Worm (Caenorhabditis elegans) whole organism, young adult: Measurements from ENCODE around the gene F40A3.3.

ENCODE experiments used
- B0019.2 ChIP-seq: fragments of 200-800 bp; sonication (Bioruptor generic); conservative IDR thresholded peaks from 2 replicates; pipeline ENCODE4 v1.3.6; 2022; ENCODE audit warnings: missing genetic modification reagents, missing genetic modification characterization, missing compliant biosample characterization
- F23B12.7 ChIP-seq: sonication (generic microtip); optimal IDR thresholded peaks from 2 replicates; lab custom pipeline; 2017; ENCODE audit warnings: missing genetic modification characterization, mild to moderate bottlenecking, missing compliant biosample characterization, antibody characterized with exemption, moderate library complexity; ENCODE audit not compliant: insufficient read depth
- F37B4.10 ChIP-seq: fragments of 200-800 bp; sonication (Bioruptor generic); IDR thresholded peaks from 2 replicates; pipeline ENCODE4 v1.3.6; 2022; ENCODE audit warnings: missing genetic modification characterization, missing compliant biosample characterization
- F55B11.4 ChIP-seq: sonication (generic microtip); optimal IDR thresholded peaks from 2 replicates; lab custom pipeline; 2016; ENCODE audit warnings: missing compliant biosample characterization, missing genetic modification characterization, borderline replicate concordance; ENCODE audit not compliant: insufficient read depth
- F57C9.4 ChIP-seq: sonication (generic microtip); optimal IDR thresholded peaks from 2 replicates; lab custom pipeline; 2017; ENCODE audit warnings: mild to moderate bottlenecking, missing genetic modification characterization, missing compliant biosample characterization
- K12H6.12 ChIP-seq: fragments of 200-800 bp; sonication (Bioruptor generic); optimal IDR thresholded peaks from 2 replicates; lab custom pipeline; 2018; ENCODE audit warnings: mild to moderate bottlenecking, missing genetic modification characterization, missing compliant biosample characterization
- T26A5.8 ChIP-seq: sonication (generic microtip); optimal IDR thresholded peaks from 2 replicates; lab custom pipeline; 2016; ENCODE audit warnings: missing genetic modification characterization, missing compliant biosample characterization
- Y95B8A.8 ChIP-seq: fragments of 200-800 bp; sonication (Bioruptor generic); IDR thresholded peaks from 2 replicates; pipeline ENCODE4 v1.3.6; 2022; ENCODE audit warnings: missing genetic modification reagents, missing genetic modification characterization, missing compliant biosample characterization
- ZK185.1 ChIP-seq: sonication (generic microtip); optimal IDR thresholded peaks from 2 replicates; lab custom pipeline; 2016; ENCODE audit warnings: mild to moderate bottlenecking, missing genetic modification characterization, missing compliant biosample characterization; ENCODE audit not compliant: poor library complexity, severe bottlenecking
- ama-1 ChIP-seq, 3 experiments: fragments of 150-350 bp in 1 of 3; sonication (generic microtip) in 2 of 3; optimal IDR thresholded peaks; 2 replicates each; lab custom pipeline; 2014 to 2018; ENCODE audit warnings: missing biosample characterization in 2 of 3, missing genetic modification characterization in 2 of 3, missing genetic modification reagents in 2 of 3
- aptf-2 ChIP-seq: fragments of 200-800 bp; sonication (Bioruptor generic); conservative IDR thresholded peaks from 2 replicates; pipeline ENCODE4 v1.3.6; 2022; ENCODE audit warnings: missing genetic modification reagents, missing genetic modification characterization, missing compliant biosample characterization
- cebp-1 ChIP-seq, 2 experiments: fragments of 200-800 bp in 1 of 2; sonication (Bioruptor generic) in 1 of 2; sonication (generic microtip) in 1 of 2; IDR thresholded peaks in 1 of 2; optimal IDR thresholded peaks in 1 of 2; 2 replicates each; pipeline versions ENCODE4 v1.3.6 to Lab custom; 2017 to 2022; ENCODE audit warnings: missing compliant biosample characterization in 2 of 2, missing genetic modification characterization in 2 of 2, mild to moderate bottlenecking in 1 of 2, missing genetic modification reagents in 1 of 2, moderate library complexity in 1 of 2
- ceh-100 ChIP-seq: fragments of 200-800 bp; sonication (Bioruptor generic); IDR thresholded peaks from 2 replicates; pipeline ENCODE4 v1.3.6; 2022; ENCODE audit warnings: missing genetic modification reagents, missing genetic modification characterization, missing compliant biosample characterization
- chd-7 ChIP-seq: sonication (generic microtip); optimal IDR thresholded peaks from 2 replicates; lab custom pipeline; 2016; ENCODE audit warnings: mild to moderate bottlenecking, missing genetic modification characterization, moderate library complexity, missing compliant biosample characterization
- die-1 ChIP-seq: sonication (generic microtip); optimal IDR thresholded peaks from 2 replicates; lab custom pipeline; 2016; ENCODE audit warnings: missing genotype, mild to moderate bottlenecking, missing genetic modification characterization, missing compliant biosample characterization
- dox-1 ChIP-seq: fragments of 200-800 bp; sonication (Bioruptor generic); IDR thresholded peaks from 2 replicates; pipeline ENCODE4 v1.3.6; 2022; ENCODE audit warnings: missing genetic modification reagents, missing genetic modification characterization, missing compliant biosample characterization
- efl-1 ChIP-seq: fragments of 150-350 bp; optimal IDR thresholded peaks from 2 replicates; lab custom pipeline; 2014; ENCODE audit warnings: missing biosample characterization, missing genetic modification reagents, missing genetic modification characterization
- egl-44 ChIP-seq: fragments of 200-800 bp; sonication (Bioruptor generic); IDR thresholded peaks from 2 replicates; pipeline ENCODE4 v1.3.6; 2022; ENCODE audit warnings: missing genetic modification reagents, missing genetic modification characterization, missing compliant biosample characterization
- egrh-3 ChIP-seq: fragments of 200-800 bp; sonication (Bioruptor generic); IDR thresholded peaks from 2 replicates; pipeline ENCODE4 v1.3.6; 2022; ENCODE audit warnings: missing genetic modification reagents, missing genetic modification characterization, missing compliant biosample characterization
- ets-4 ChIP-seq: fragments of 200-800 bp; sonication (Bioruptor generic); optimal IDR thresholded peaks from 2 replicates; lab custom pipeline; 2018; ENCODE audit warnings: mild to moderate bottlenecking, missing genetic modification characterization, missing compliant biosample characterization
- hlh-26 ChIP-seq: fragments of 200-800 bp; sonication (Bioruptor generic); conservative IDR thresholded peaks from 2 replicates; pipeline ENCODE4 v1.3.6; 2022; ENCODE audit warnings: missing genetic modification reagents, missing genetic modification characterization, missing compliant biosample characterization
- lin-40 ChIP-seq: sonication (generic microtip); optimal IDR thresholded peaks from 2 replicates; lab custom pipeline; 2016; ENCODE audit warnings: missing genetic modification characterization, mild to moderate bottlenecking, missing compliant biosample characterization, missing genotype, missing genetic modification reagents
- lsl-1 ChIP-seq: fragments of 200-800 bp; sonication (Bioruptor generic); optimal IDR thresholded peaks from 2 replicates; lab custom pipeline; 2018; ENCODE audit warnings: mild to moderate bottlenecking, missing genetic modification characterization, moderate library complexity, missing compliant biosample characterization
- nfya-2 ChIP-seq: fragments of 200-800 bp; sonication (Bioruptor generic); IDR thresholded peaks from 2 replicates; pipeline ENCODE4 v1.3.6; 2022; ENCODE audit warnings: missing genetic modification reagents, missing genetic modification characterization, missing compliant biosample characterization
- nhr-80 ChIP-seq: sonication (generic microtip); optimal IDR thresholded peaks from 2 replicates; lab custom pipeline; 2016; ENCODE audit warnings: missing genetic modification characterization, missing compliant biosample characterization
- nhr-90 ChIP-seq: sonication (generic microtip); optimal IDR thresholded peaks from 2 replicates; lab custom pipeline; 2016; ENCODE audit warnings: missing genotype, mild to moderate bottlenecking, missing genetic modification characterization, missing compliant biosample characterization
- rec-8 ChIP-seq, 2 experiments: sonication (generic microtip); optimal IDR thresholded peaks; 2 replicates each; lab custom pipeline; 2016; ENCODE audit warnings: mild to moderate bottlenecking in 2 of 2, missing genetic modification characterization in 2 of 2, missing genetic modification reagents in 2 of 2, missing genotype in 2 of 2, missing biosample characterization in 1 of 2, missing compliant biosample characterization in 1 of 2, moderate library complexity in 1 of 2
- sdz-38 ChIP-seq: sonication (generic microtip); optimal IDR thresholded peaks from 2 replicates; lab custom pipeline; 2016; ENCODE audit warnings: missing genotype, missing genetic modification characterization, missing compliant biosample characterization
- snpc-1.1 ChIP-seq: sonication (generic microtip); optimal IDR thresholded peaks from 2 replicates; lab custom pipeline; 2017; ENCODE audit warnings: missing genetic modification characterization, mild to moderate bottlenecking, missing compliant biosample characterization, antibody characterized with exemption, moderate library complexity, missing genotype, missing genetic modification reagents; ENCODE audit not compliant: insufficient read depth
- snpc-1.3 ChIP-seq: sonication (generic microtip); optimal IDR thresholded peaks from 2 replicates; lab custom pipeline; 2017; ENCODE audit warnings: missing genetic modification characterization, mild to moderate bottlenecking, missing compliant biosample characterization, antibody characterized with exemption, moderate library complexity, missing genotype, missing genetic modification reagents; ENCODE audit not compliant: insufficient read depth
- snpc-4 ChIP-seq, 5 experiments: fragments of 150-350 bp in 1 of 5; sonication (generic microtip) in 4 of 5; optimal IDR thresholded peaks; 2 replicates each; lab custom pipeline; 2014 to 2018; ENCODE audit warnings: missing genetic modification characterization in 5 of 5, missing biosample characterization in 3 of 5, antibody characterized with exemption in 2 of 5, mild to moderate bottlenecking in 2 of 5, missing compliant biosample characterization in 2 of 5, missing genotype in 2 of 5, moderate library complexity in 2 of 5, missing genetic modification reagents in 1 of 5
- tbx-9 ChIP-seq: sonication (generic microtip); optimal IDR thresholded peaks from 2 replicates; lab custom pipeline; 2016; ENCODE audit warnings: borderline replicate concordance, missing genetic modification characterization, inconsistent platforms, missing compliant biosample characterization
- ztf-3 ChIP-seq: fragments of 200-800 bp; sonication (Bioruptor generic); optimal IDR thresholded peaks from 2 replicates; lab custom pipeline; 2018; ENCODE audit warnings: mild to moderate bottlenecking, missing genetic modification characterization, missing compliant biosample characterization

F40A3.3 gene

ce11 chrV:7884441-7884840, 7.2 kb downstream of the F40A3.3 start:
- TF ChIP-seq dox-1 = no peak
- no peak for TF ChIP-seq ets-4 (GFP tag; lab: Kevin White, UChicago)
- TF ChIP-seq egl-44 (GFP tag; lab: Robert Waterston, UW) = no peak
- no peak for TF ChIP-seq ceh-100 (GFP tag; lab: Robert Waterston, UW)
- TF ChIP-seq die-1 (tag; lab: Kevin White, UChicago) = no peak
- no peak for TF ChIP-seq lin-40 (tag; lab: Kevin White, UChicago)
- TF ChIP-seq T26A5.8 (tag; lab: Kevin White, UChicago) = no peak
- TF ChIP-seq B0019.2 (GFP tag; lab: Robert Waterston, UW) = no peak
- TF ChIP-seq efl-1 (GFP tag; lab: Kevin White, UChicago) = no peak
- TF ChIP-seq F23B12.7 (tag; lab: Kevin White, UChicago) = no peak
- TF ChIP-seq egrh-3 (GFP tag; lab: Robert Waterston, UW) = no peak
- TF ChIP-seq ztf-3 (GFP tag; lab: Kevin White, UChicago) = no peak
- TF ChIP-seq tbx-9 = no peak
- TF ChIP-seq ama-1 (optimal IDR thresholded peaks at IDR 0.05; lab: Kevin White, UChicago) = no peak
- TF ChIP-seq ama-1 (GFP tag; optimal IDR thresholded peaks at IDR 0.05; lab: Kevin White, UChicago) = no peak
- TF ChIP-seq ZK185.1 (tag; lab: Kevin White, UChicago) = no peak

DNA sequence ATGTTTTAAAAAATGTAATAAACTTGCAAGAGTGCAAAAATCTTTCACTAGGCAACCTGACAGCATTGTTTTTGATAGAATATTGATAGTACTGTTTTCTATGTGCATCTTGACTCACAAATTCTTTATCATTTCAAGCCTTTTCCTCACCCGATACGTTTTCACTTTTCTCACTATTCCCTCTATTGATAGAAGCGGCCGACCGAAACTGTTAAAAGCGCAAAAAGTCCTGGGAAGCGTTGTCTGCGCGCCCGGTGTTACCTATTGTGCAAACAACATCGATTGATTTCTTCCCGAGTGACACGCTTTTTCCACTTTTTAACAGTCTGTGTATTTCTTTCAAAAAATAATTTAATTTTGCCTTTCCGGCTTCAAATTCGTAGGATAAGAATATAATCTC, 10.8 kb downstream of the F40A3.3 start:
- TF ChIP-seq dox-1 (peak; percentile 67; the same call in 1 of the 2 replicates), hlh-26 (GFP tag; lab: Robert Waterston, UW) (no peak), cebp-1 (GFP tag; IDR thresholded peaks at IDR 0.05; lab: Robert Waterston, UW) (no peak), cebp-1 (tag; optimal IDR thresholded peaks at IDR 0.05; lab: Kevin White, UChicago) (no peak), sdz-38 (tag; lab: Kevin White, UChicago) (no peak), nhr-80 (tag; lab: Kevin White, UChicago) (peak; percentile 80), snpc-4 (GFP tag; optimal IDR thresholded peaks at IDR 0.05; lab: Kevin White, UChicago) (no peak), snpc-4 (tag; optimal IDR thresholded peaks at IDR 0.05; lab: Kevin White, UChicago) (peak in 3 of 4 experiments; percentile 34 to 81 (median 49))

ce11 chrV:7891230-7891629, 14.0 kb downstream of the F40A3.3 start, which contains the start of gene F40A3.1:
Gene F40A3.1, plus strand, starts transcription at chrV:7891530.
- no peak for TF ChIP-seq nhr-90 (tag; lab: Kevin White, UChicago)
- TF ChIP-seq aptf-2 = no peak
- no peak for TF ChIP-seq chd-7
- no peak for TF ChIP-seq Y95B8A.8 (GFP tag; lab: Robert Waterston, UW)
- TF ChIP-seq hlh-26 (GFP tag; lab: Robert Waterston, UW) = no peak
- no peak for TF ChIP-seq snpc-1.3 (tag; lab: Kevin White, UChicago)
- no peak for TF ChIP-seq F57C9.4
- no peak for TF ChIP-seq rec-8 (tag; optimal IDR thresholded peaks at IDR 0.05; lab: Kevin White, UChicago)
- TF ChIP-seq F37B4.10 (GFP tag; lab: Robert Waterston, UW) = no peak
- TF ChIP-seq K12H6.12 (tag; lab: Kevin White, UChicago) = no peak
- TF ChIP-seq lsl-1 (GFP tag; lab: Kevin White, UChicago) = no peak
- TF ChIP-seq nfya-2 (GFP tag; lab: Robert Waterston, UW) = no peak
- TF ChIP-seq snpc-1.1 (tag; lab: Kevin White, UChicago) = no peak
- TF ChIP-seq F55B11.4 (tag; lab: Kevin White, UChicago) = no peak
- TF ChIP-seq, all 124 proteins: peak for 0
